Worm (Caenorhabditis elegans) whole organism, L4 larva: Measurements from ENCODE around the gene qns-1.

Experiments
- D1046.2 ChIP-seq: fragments of 200-800 bp; sonication (Bioruptor generic); IDR thresholded peaks from 2 replicates; pipeline ENCODE4 v1.3.6; 2022; ENCODE audit warnings: missing genetic modification characterization, missing compliant biosample characterization
- F26F4.8 ChIP-seq: fragments of 200-800 bp; sonication (Bioruptor generic); conservative IDR thresholded peaks from 2 replicates; pipeline ENCODE4 v1.3.6; 2022; ENCODE audit warnings: missing genetic modification characterization, missing compliant biosample characterization
- F44E2.7 ChIP-seq: fragments of 200-800 bp; sonication (Bioruptor generic); IDR thresholded peaks from 2 replicates; pipeline ENCODE4 v2.1.2; 2022; ENCODE audit warnings: missing genetic modification characterization, missing compliant biosample characterization
- R02D3.7 ChIP-seq: fragments of 150-350 bp; sonication (generic microtip); optimal IDR thresholded peaks from 3 replicates; lab custom pipeline; 2014; ENCODE audit warnings: missing biosample characterization, missing genetic modification characterization
- T26A8.4 ChIP-seq: fragments of 200-800 bp; sonication (Bioruptor generic); IDR thresholded peaks from 2 replicates; pipeline ENCODE4 v1.3.6; 2022; ENCODE audit warnings: missing genetic modification characterization, missing compliant biosample characterization
- Y5F2A.4 ChIP-seq: fragments of 200-800 bp; sonication (Bioruptor generic); optimal IDR thresholded peaks from 2 replicates; lab custom pipeline; 2018; ENCODE audit warnings: mild to moderate bottlenecking, missing genetic modification characterization, missing compliant biosample characterization
- Y75B8A.6 ChIP-seq: fragments of 200-800 bp; sonication (Bioruptor generic); IDR thresholded peaks from 2 replicates; pipeline ENCODE4 v1.3.6; 2022; ENCODE audit warnings: missing genetic modification reagents, missing genetic modification characterization, missing compliant biosample characterization
- aha-1 ChIP-seq: fragments of 150-350 bp; peaks from one replicate; lab custom pipeline; 2014; ENCODE audit warnings: missing biosample characterization, missing genetic modification characterization
- ceh-44 ChIP-seq: fragments of 200-800 bp; sonication (Bioruptor generic); IDR thresholded peaks from 2 replicates; pipeline ENCODE4 v1.3.6; 2022; ENCODE audit warnings: missing genetic modification reagents, missing genetic modification characterization, missing compliant biosample characterization
- ceh-82 ChIP-seq: sonication (generic microtip); optimal IDR thresholded peaks from 2 replicates; lab custom pipeline; 2017; ENCODE audit warnings: missing biosample characterization, missing genetic modification characterization
- ctbp-1 ChIP-seq: fragments of 200-800 bp; sonication (Bioruptor generic); IDR thresholded peaks from 2 replicates; pipeline ENCODE4 v1.3.6; 2022; ENCODE audit warnings: missing genetic modification reagents, missing genetic modification characterization, missing compliant biosample characterization
- dpl-1 ChIP-seq: fragments of 150-350 bp; optimal IDR thresholded peaks from 2 replicates; lab custom pipeline; 2014; ENCODE audit warnings: missing biosample characterization, missing genetic modification reagents, missing genetic modification characterization
- egl-43 ChIP-seq: fragments of 200-800 bp; sonication (Bioruptor generic); IDR thresholded peaks from 2 replicates; pipeline ENCODE4 v1.3.6; 2022; ENCODE audit warnings: missing genetic modification reagents, missing genetic modification characterization, missing compliant biosample characterization
- fkh-10 ChIP-seq: fragments of 150-350 bp; optimal IDR thresholded peaks from 2 replicates; lab custom pipeline; 2014; ENCODE audit warnings: missing biosample characterization, missing genetic modification reagents, missing genetic modification characterization
- gei-8 ChIP-seq: fragments of 200-800 bp; sonication (Bioruptor generic); optimal IDR thresholded peaks from 2 replicates; lab custom pipeline; 2018; ENCODE audit warnings: mild to moderate bottlenecking, missing genetic modification characterization, missing compliant biosample characterization
- hlh-30 ChIP-seq: sonication (generic microtip); optimal IDR thresholded peaks from 2 replicates; lab custom pipeline; 2017; ENCODE audit warnings: antibody characterized with exemption, mild to moderate bottlenecking, missing genetic modification characterization, missing compliant biosample characterization; ENCODE audit not compliant: insufficient read depth
- lin-1 ChIP-seq: fragments of 200-800 bp; sonication (Bioruptor generic); IDR thresholded peaks from 2 replicates; pipeline ENCODE4 v1.3.6; 2022; ENCODE audit warnings: missing genetic modification reagents, missing genetic modification characterization, missing compliant biosample characterization
- lir-3 ChIP-seq: sonication (generic microtip); optimal IDR thresholded peaks from 2 replicates; lab custom pipeline; 2016; ENCODE audit warnings: mild to moderate bottlenecking, missing genetic modification characterization, missing compliant biosample characterization
- mep-1 ChIP-seq: fragments of 150-350 bp; sonication (generic microtip); optimal IDR thresholded peaks from 3 replicates; lab custom pipeline; 2014; ENCODE audit warnings: missing biosample characterization, missing genetic modification characterization
- mes-2 ChIP-seq: sonication (generic microtip); optimal IDR thresholded peaks from 2 replicates; lab custom pipeline; 2016; ENCODE audit warnings: missing genotype, mild to moderate bottlenecking, missing genetic modification characterization, missing compliant biosample characterization; ENCODE audit not compliant: poor library complexity, severe bottlenecking
- mxl-3 ChIP-seq: fragments of 200-800 bp; sonication (Bioruptor generic); optimal IDR thresholded peaks from 2 replicates; lab custom pipeline; 2018; ENCODE audit warnings: mild to moderate bottlenecking, missing genetic modification characterization, missing compliant biosample characterization
- nhr-10 ChIP-seq: fragments of 150-350 bp; optimal IDR thresholded peaks from 2 replicates; lab custom pipeline; 2014; ENCODE audit warnings: missing biosample characterization, missing genetic modification characterization
- nhr-11 ChIP-seq: fragments of 150-350 bp; optimal IDR thresholded peaks from 2 replicates; lab custom pipeline; 2014; ENCODE audit warnings: missing biosample characterization, missing genetic modification characterization
- nhr-111 ChIP-seq: fragments of 200-800 bp; sonication (Bioruptor generic); optimal IDR thresholded peaks from 2 replicates; lab custom pipeline; 2018; ENCODE audit warnings: mild to moderate bottlenecking, missing genetic modification characterization, missing compliant biosample characterization
- nhr-28 ChIP-seq: fragments of 150-350 bp; optimal IDR thresholded peaks from 2 replicates; lab custom pipeline; 2014; ENCODE audit warnings: missing biosample characterization, missing genetic modification characterization
- nhr-42 ChIP-seq: fragments of 200-800 bp; sonication (Bioruptor generic); IDR thresholded peaks from 2 replicates; pipeline ENCODE4 v1.3.6; 2022; ENCODE audit warnings: missing genetic modification characterization, missing compliant biosample characterization
- nhr-76 ChIP-seq: fragments of 150-350 bp; optimal IDR thresholded peaks from 2 replicates; lab custom pipeline; 2014; ENCODE audit warnings: missing biosample characterization, missing genetic modification characterization
- nhr-77 ChIP-seq: fragments of 150-350 bp; optimal IDR thresholded peaks from 2 replicates; lab custom pipeline; 2014; ENCODE audit warnings: missing biosample characterization, missing genetic modification characterization
- pha-4 ChIP-seq, 2 experiments: fragments of 150-350 bp in 1 of 2; fragments of 200-800 bp in 1 of 2; sonication (Bioruptor generic) in 1 of 2; IDR thresholded peaks in 1 of 2; optimal IDR thresholded peaks in 1 of 2; 2 replicates each; pipeline versions ENCODE4 v1.3.6 to Lab custom; 2014 to 2022; ENCODE audit warnings: missing genetic modification characterization in 2 of 2, missing genetic modification reagents in 2 of 2, missing biosample characterization in 1 of 2, missing compliant biosample characterization in 1 of 2
- pqm-1 ChIP-seq: sonication (generic microtip); optimal IDR thresholded peaks from 2 replicates; lab custom pipeline; 2017; ENCODE audit warnings: missing biosample characterization, missing genetic modification characterization
- set-16 ChIP-seq: fragments of 200-800 bp; sonication (Bioruptor generic); IDR thresholded peaks from 2 replicates; pipeline ENCODE4 v1.3.6; 2022; ENCODE audit warnings: missing genetic modification reagents, missing genetic modification characterization, missing compliant biosample characterization
- spr-1 ChIP-seq: sonication (generic microtip); optimal IDR thresholded peaks from 2 replicates; lab custom pipeline; 2016; ENCODE audit warnings: mild to moderate bottlenecking, missing genetic modification characterization, missing compliant biosample characterization
- tag-97 ChIP-seq: fragments of 200-800 bp; sonication (Bioruptor generic); IDR thresholded peaks from 2 replicates; pipeline ENCODE4 v1.3.6; 2022; ENCODE audit warnings: missing genetic modification characterization, missing compliant biosample characterization
- unc-130 ChIP-seq: sonication (generic microtip); optimal IDR thresholded peaks from 2 replicates; lab custom pipeline; 2016; ENCODE audit warnings: missing genetic modification reagents, missing genetic modification characterization, missing compliant biosample characterization
- unc-39 ChIP-seq: sonication (generic microtip); optimal IDR thresholded peaks from 2 replicates; lab custom pipeline; 2017; ENCODE audit warnings: missing biosample characterization, missing genetic modification characterization
- unc-62 ChIP-seq, 3 experiments: fragments of 150-350 bp in 1 of 3; sonication (generic microtip); optimal IDR thresholded peaks in 2 of 3; peaks in 1 of 3; 1 replicate in 1 of 3; 2 replicates in 2 of 3; lab custom pipeline; 2014 to 2017; ENCODE audit warnings: missing biosample characterization in 3 of 3, missing genetic modification characterization in 3 of 3, missing genetic modification reagents in 3 of 3, missing genotype in 1 of 3
- vab-7 ChIP-seq: fragments of 200-800 bp; sonication (Bioruptor generic); IDR thresholded peaks from 2 replicates; pipeline ENCODE4 v1.3.6; 2022; ENCODE audit warnings: missing genetic modification reagents, missing genetic modification characterization, missing compliant biosample characterization
- zip-11 ChIP-seq: fragments of 200-800 bp; sonication (Bioruptor generic); IDR thresholded peaks from 2 replicates; pipeline ENCODE4 v1.3.6; 2022; ENCODE audit warnings: missing genetic modification characterization, missing compliant biosample characterization
- zip-2 ChIP-seq: fragments of 150-350 bp; optimal IDR thresholded peaks from 2 replicates; lab custom pipeline; 2014; ENCODE audit warnings: missing biosample characterization, missing genetic modification characterization

Gene qns-1

ce11 chrIV:10215393-10215792 lies 3.7 kb downstream of the qns-1 start:
- TF ChIP-seq unc-130 (GFP tag; lab: Kevin White, UChicago) (no peak), unc-62 (GFP tag; optimal IDR thresholded peaks at IDR 0.05 in 1 of 2; lab: Kevin White, UChicago) (peak in 1 of 2 experiments; percentile 95), unc-62 (tag; optimal IDR thresholded peaks at IDR 0.05; lab: Kevin White, UChicago) (no peak)

ce11 chrIV:10214811-10215210 lies 4.3 kb downstream of the qns-1 start, which contains the start of gene abt-1:
Gene abt-1, minus strand, starts transcription at chrIV:10214911.
- TF ChIP-seq mes-2 (no peak), pqm-1 (tag; lab: Kevin White, UChicago) (no peak), nhr-42 (GFP tag; lab: Robert Waterston, UW) (no peak), zip-11 (GFP tag; lab: Robert Waterston, UW) (no peak), nhr-77 (tag; lab: Kevin White, UChicago) (no peak)
- TF ChIP-seq, all 104 proteins: peak for 0

- TF ChIP-seq spr-1 (tag; lab: Kevin White, UChicago) = no peak
- TF ChIP-seq set-16 (GFP tag; lab: Robert Waterston, UW) = no peak
- no peak for TF ChIP-seq fkh-10 (GFP tag; lab: Kevin White, UChicago)
These were observed 12.9 kb downstream of the qns-1 start, which contains the start of gene K04D7.6 for ce11 chrIV:10206182-10206581. Gene K04D7.6, minus strand, starts transcription at chrIV:10206282.

DNA sequence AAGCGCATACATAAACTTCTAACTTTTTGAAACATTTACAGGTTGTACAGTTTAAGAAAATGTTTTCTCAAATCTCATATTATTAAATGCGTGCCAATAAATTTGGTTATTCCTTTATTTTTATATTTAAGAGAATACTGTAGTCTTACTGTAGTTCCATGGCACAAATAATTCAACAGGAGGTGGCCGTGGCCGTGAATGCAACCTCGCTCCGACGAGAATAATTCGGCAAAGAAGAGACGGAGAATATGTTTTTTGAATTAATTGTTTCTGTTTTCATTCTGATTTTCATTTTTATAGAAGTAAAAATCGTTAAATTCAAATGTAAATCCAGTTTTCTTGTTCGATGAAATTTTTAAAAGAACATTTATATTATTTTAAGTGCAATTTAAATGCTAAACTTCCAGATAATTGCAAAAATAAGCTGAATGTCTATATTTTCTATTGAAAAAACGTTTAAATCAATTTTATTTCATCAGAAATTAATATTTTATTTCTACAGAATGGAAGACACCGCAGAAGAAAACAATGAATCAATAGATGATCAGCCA lies 21.7 kb downstream of the qns-1 start, which contains the start of gene gon-4:
gon-4 (plus strand) TSS at position 501 of the 551 bp plus-strand sequence.
- TF ChIP-seq unc-130 (GFP tag; lab: Kevin White, UChicago) (peak; percentile 46), mes-2 (peak; percentile 81), nhr-28 (tag; lab: Kevin White, UChicago) (peak; percentile 63), ctbp-1 (GFP tag; lab: Robert Waterston, UW) (no peak), mep-1 (tag; lab: Kevin White, UChicago) (no peak), pha-4 (GFP tag; IDR thresholded peaks at IDR 0.05; lab: Robert Waterston, UW) (no peak), pha-4 (tag; optimal IDR thresholded peaks at IDR 0.05; lab: Kevin White, UChicago) (peak; percentile 52)

- TF ChIP-seq ceh-82 (tag; lab: Kevin White, UChicago) (no peak), gei-8 (GFP tag; lab: Kevin White, UChicago) (no peak), aha-1 (tag; lab: Kevin White, UChicago) (peak; percentile 3)
- TF ChIP-seq, all 104 proteins: peak for 1
These were observed 24.8 kb downstream of the qns-1 start, which contains the start of gene ptrg-1 for ce11 chrIV:10194345-10194744. Gene ptrg-1, minus strand, starts transcription at chrIV:10194445.

DNA sequence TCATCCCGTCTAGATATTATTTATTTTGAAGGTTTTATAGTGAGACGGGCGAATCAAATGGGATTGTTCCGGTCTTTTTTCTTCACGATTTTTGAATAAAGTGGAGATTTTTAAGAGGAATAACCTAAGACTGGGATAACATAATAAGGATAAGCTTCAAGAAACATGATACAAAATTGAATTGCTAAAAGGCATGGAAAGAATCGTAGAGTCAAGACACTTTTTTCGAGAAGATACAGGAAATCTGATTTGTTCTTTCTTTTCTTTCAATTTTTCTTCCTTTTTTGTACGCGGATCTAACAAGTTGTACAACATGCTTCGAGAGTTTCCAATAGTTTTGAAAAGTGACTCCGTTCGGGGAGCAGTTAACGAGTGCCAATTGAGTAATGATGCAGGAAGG lies 27.6 kb downstream of the qns-1 start:
- no peak for TF ChIP-seq R02D3.7
- TF ChIP-seq egl-43 (GFP tag; lab: Robert Waterston, UW) = no peak
- peak; percentile 55 for TF ChIP-seq fkh-10 (GFP tag; lab: Kevin White, UChicago)
- TF ChIP-seq Y5F2A.4 (GFP tag; lab: Kevin White, UChicago) = no peak
- no peak for TF ChIP-seq ceh-44 (GFP tag; lab: Robert Waterston, UW)
- TF ChIP-seq hlh-30 = no peak
- TF ChIP-seq lir-3 = no peak
- TF ChIP-seq tag-97 (GFP tag; lab: Robert Waterston, UW) = no peak
- TF ChIP-seq unc-62 (GFP tag; optimal IDR thresholded peaks at IDR 0.05 in 1 of 2; lab: Kevin White, UChicago) = peak in 1 of 2 experiments; percentile 88
- no peak for TF ChIP-seq unc-62 (tag; optimal IDR thresholded peaks at IDR 0.05; lab: Kevin White, UChicago)
- no peak for TF ChIP-seq F44E2.7
- TF ChIP-seq Y75B8A.6 (GFP tag; lab: Robert Waterston, UW) = no peak
- no peak for TF ChIP-seq nhr-111

ce11 chrIV:10190586-10190985 lies 28.5 kb downstream of the qns-1 start:
- TF ChIP-seq T26A8.4 (GFP tag; lab: Robert Waterston, UW) = no peak
- no peak for TF ChIP-seq spr-1 (tag; lab: Kevin White, UChicago)
- no peak for TF ChIP-seq ceh-82 (tag; lab: Kevin White, UChicago)
- no peak for TF ChIP-seq nhr-76 (tag; lab: Kevin White, UChicago)
- no peak for TF ChIP-seq nhr-10
- no peak for TF ChIP-seq mxl-3 (GFP tag; lab: Kevin White, UChicago)
- TF ChIP-seq zip-2 = no peak
- no peak for TF ChIP-seq nhr-11 (tag; lab: Kevin White, UChicago)
- TF ChIP-seq F26F4.8 (GFP tag; lab: Robert Waterston, UW) = no peak
- no peak for TF ChIP-seq D1046.2 (GFP tag; lab: Robert Waterston, UW)
- TF ChIP-seq lin-1 (GFP tag; lab: Robert Waterston, UW) = no peak
- no peak for TF ChIP-seq vab-7 (GFP tag; lab: Robert Waterston, UW)
- no peak for TF ChIP-seq dpl-1
- no peak for TF ChIP-seq unc-39 (tag; lab: Kevin White, UChicago)
